Fruit fly (Drosophila melanogaster): ENCODE data around the gene brv1.

The brv1 gene

DNA sequence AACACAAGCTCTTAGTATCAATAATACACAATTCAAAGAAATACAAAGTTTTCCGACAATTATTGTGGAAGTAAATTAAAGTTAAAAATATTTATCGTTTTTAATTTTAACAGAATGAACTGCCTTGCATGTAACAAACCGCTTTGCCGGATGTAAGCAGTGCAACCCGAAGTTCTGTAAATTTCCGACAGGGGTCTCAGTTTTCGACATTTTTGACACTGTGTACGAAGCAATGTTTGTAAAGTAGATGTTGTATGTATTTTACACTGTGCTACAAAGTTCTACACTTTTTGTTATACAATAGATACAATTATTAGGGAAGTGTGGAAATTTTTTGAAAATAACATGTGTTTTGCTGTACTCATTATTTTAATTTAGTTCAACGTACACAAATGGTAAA, 30.2 kb upstream of the brv1 start (continued):
- TF ChIP-seq CG2129 (GFP tag; IDR thresholded peaks at IDR 0.05; ENCODE audit: partially characterized antibody): no peak
- TF ChIP-seq sna (GFP tag; IDR thresholded peaks at IDR 0.05; ENCODE audit: partially characterized antibody): no peak
- TF ChIP-seq Ada2b (GFP tag; IDR thresholded peaks at IDR 0.05): peak; percentile 80; the same call in 1 of the 2 replicates
- TF ChIP-seq esg (GFP tag; conservative IDR thresholded peaks at IDR 0.05): peak; percentile 47
- TF ChIP-seq Myb (GFP tag; optimal IDR thresholded peaks at IDR 0.05): peak; percentile 81
- peak; percentile 48 for TF ChIP-seq cwo (GFP tag; optimal IDR thresholded peaks at IDR 0.05)
- no peak for TF ChIP-seq Hand (GFP tag; optimal IDR thresholded peaks at IDR 0.05)
- TF ChIP-seq jing (GFP tag; optimal IDR thresholded peaks at IDR 0.05): peak; percentile 77
- TF ChIP-seq Vsx1 (GFP tag; optimal IDR thresholded peaks at IDR 0.05): peak; percentile 84
- TF ChIP-seq CG9437 (GFP tag; optimal IDR thresholded peaks at IDR 0.05): peak; percentile 45
- TF ChIP-seq unc-4 (GFP tag; IDR thresholded peaks at IDR 0.05; ENCODE audit: partially characterized antibody): no peak
- peak; percentile 95 for TF ChIP-seq caup (GFP tag; optimal IDR thresholded peaks at IDR 0.05; ENCODE audit: severe bottlenecking)
- peak; percentile 60 for TF ChIP-seq CG3838 (GFP tag; optimal IDR thresholded peaks at IDR 0.05)
- peak; percentile 78 for TF ChIP-seq NC2α (GFP tag; optimal IDR thresholded peaks at IDR 0.05)
- peak; percentile 88 for TF ChIP-seq toy (GFP tag; IDR thresholded peaks at IDR 0.05)
- peak; percentile 75 for TF ChIP-seq chn (GFP tag; optimal IDR thresholded peaks at IDR 0.05)
- TF ChIP-seq Hmx (GFP tag; optimal IDR thresholded peaks at IDR 0.05): peak; percentile 71
- TF ChIP-seq Dp (GFP tag; optimal IDR thresholded peaks at IDR 0.05): no peak
- no peak for TF ChIP-seq run (tag; optimal IDR thresholded peaks at IDR 0.05)
- peak; percentile 73; the same call in 2 of the 3 replicates for TF ChIP-seq CG14050 (GFP tag; IDR thresholded peaks at IDR 0.05)
- TF ChIP-seq Dbx (GFP tag; IDR thresholded peaks at IDR 0.05): peak; percentile 91
- TF ChIP-seq CG2678 (tag; optimal IDR thresholded peaks at IDR 0.05): no peak
- TF ChIP-seq CG12299 (tag; optimal IDR thresholded peaks at IDR 0.05): peak; percentile 49
- peak; percentile 62 for TF ChIP-seq E2f2 (GFP tag; IDR thresholded peaks at IDR 0.05)
- TF ChIP-seq CG17912 (GFP tag; optimal IDR thresholded peaks at IDR 0.05): peak; percentile 89
- TF ChIP-seq h (optimal IDR thresholded peaks at IDR 0.05): no peak
- peak; percentile 48 for TF ChIP-seq CrebB (tag; optimal IDR thresholded peaks at IDR 0.05)
- peak; percentile 65 for TF ChIP-seq Blimp-1 (GFP tag; optimal IDR thresholded peaks at IDR 0.05)
- peak; percentile 92 for TF ChIP-seq ham (GFP tag; IDR thresholded peaks at IDR 0.05)
- peak; percentile 74 for TF ChIP-seq CG10321 (GFP tag; IDR thresholded peaks at IDR 0.05)
- TF ChIP-seq Sry-β (GFP tag; optimal IDR thresholded peaks at IDR 0.05): peak; percentile 51
- TF ChIP-seq nmo (GFP tag; optimal IDR thresholded peaks at IDR 0.05): peak; percentile 87
- peak; percentile 95 for TF ChIP-seq ase (GFP tag; IDR thresholded peaks at IDR 0.05)
- peak; percentile 76 for TF ChIP-seq wek (GFP tag; optimal IDR thresholded peaks at IDR 0.05)
- TF ChIP-seq CG2120 (GFP tag; optimal IDR thresholded peaks at IDR 0.05): peak; percentile 72
- peak; percentile 74 for TF ChIP-seq knrl (GFP tag; IDR thresholded peaks at IDR 0.05; ENCODE audit: partially characterized antibody)
- TF ChIP-seq Bteb2 (GFP tag; optimal IDR thresholded peaks at IDR 0.05): peak; percentile 73
- peak; percentile 79 for TF ChIP-seq CG1602 (GFP tag; optimal IDR thresholded peaks at IDR 0.05)
- peak; percentile 79 for TF ChIP-seq CG1792 (GFP tag; optimal IDR thresholded peaks at IDR 0.05)
- 0 out of 2 replicates have a peak, but pooled peaks have one; percentile 50 for TF ChIP-seq CkIIα-i1 (GFP tag; IDR thresholded peaks at IDR 0.05)
- TF ChIP-seq grn (GFP tag; optimal IDR thresholded peaks at IDR 0.05): no peak
- TF ChIP-seq CG10462 (GFP tag; optimal IDR thresholded peaks at IDR 0.05): peak; percentile 37
- TF ChIP-seq twi (tag; optimal IDR thresholded peaks at IDR 0.05): peak; percentile 79
- TF ChIP-seq ap (GFP tag; IDR thresholded peaks at IDR 0.05): peak; percentile 79
- TF ChIP-seq CG18011 (GFP tag; optimal IDR thresholded peaks at IDR 0.05): peak; percentile 77
- peak; percentile 84 for TF ChIP-seq her (GFP tag; optimal IDR thresholded peaks at IDR 0.05)
- peak; percentile 95 for TF ChIP-seq p53 (GFP tag; optimal IDR thresholded peaks at IDR 0.05)
- peak; percentile 83 for TF ChIP-seq CoRest (tag; optimal IDR thresholded peaks at IDR 0.05)
- TF ChIP-seq Atf-2 (GFP tag; optimal IDR thresholded peaks at IDR 0.05): peak; percentile 76
- TF ChIP-seq CG10979 (tag; optimal IDR thresholded peaks at IDR 0.05): no peak
- peak; percentile 93 for TF ChIP-seq NC2β (GFP tag; optimal IDR thresholded peaks at IDR 0.05)

Measured in whole organism, embryonic.